Fruit fly (Drosophila melanogaster): ENCODE results near the gene dmrt99B.

dmrt99B gene

DNA sequence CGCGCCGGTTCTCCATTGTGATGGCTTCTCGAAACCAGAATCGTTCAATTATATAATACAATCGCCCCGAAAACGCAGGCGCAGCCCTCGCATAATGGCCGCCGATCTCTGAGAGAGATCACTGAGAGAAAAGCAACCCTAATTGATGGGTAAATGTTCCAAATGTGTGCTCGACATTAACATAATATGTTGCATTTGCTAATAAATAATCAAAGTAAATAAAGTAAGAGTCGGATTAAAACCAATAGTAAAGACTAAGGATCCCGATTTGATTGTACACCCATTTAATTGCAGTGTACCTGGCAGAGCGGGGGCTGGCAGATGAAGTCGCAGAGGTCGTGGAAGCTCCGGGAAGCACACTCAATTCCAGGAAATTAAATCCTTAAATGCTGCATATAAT is 12.2 kb downstream of the dmrt99B start:
- TF ChIP-seq CG11617 (GFP tag; optimal IDR thresholded peaks at IDR 0.05) (no peak), cic (GFP tag; optimal IDR thresholded peaks at IDR 0.05) (no peak), CG14711 (tag; optimal IDR thresholded peaks at IDR 0.05) (no peak), Hr96 (GFP tag; optimal IDR thresholded peaks at IDR 0.05) (no peak), Crg-1 (GFP tag; optimal IDR thresholded peaks at IDR 0.05) (no peak), bab1 (GFP tag; optimal IDR thresholded peaks at IDR 0.05) (no peak), pad (GFP tag; optimal IDR thresholded peaks at IDR 0.05) (no peak), ovo (GFP tag; optimal IDR thresholded peaks at IDR 0.05) (no peak), CG7101 (tag; optimal IDR thresholded peaks at IDR 0.05) (no peak), tj (GFP tag; optimal IDR thresholded peaks at IDR 0.05) (no peak), CG7045 (GFP tag; optimal IDR thresholded peaks at IDR 0.05) (no peak), CG12768 (GFP tag; optimal IDR thresholded peaks at IDR 0.05) (no peak), kay (GFP tag; ENCODE audit: borderline replicate concordance) (no peak), CG5204 (GFP tag; optimal IDR thresholded peaks at IDR 0.05) (no peak), toe (GFP tag; optimal IDR thresholded peaks at IDR 0.05) (no peak), cnc (optimal IDR thresholded peaks at IDR 0.05) (no peak)

DNA sequence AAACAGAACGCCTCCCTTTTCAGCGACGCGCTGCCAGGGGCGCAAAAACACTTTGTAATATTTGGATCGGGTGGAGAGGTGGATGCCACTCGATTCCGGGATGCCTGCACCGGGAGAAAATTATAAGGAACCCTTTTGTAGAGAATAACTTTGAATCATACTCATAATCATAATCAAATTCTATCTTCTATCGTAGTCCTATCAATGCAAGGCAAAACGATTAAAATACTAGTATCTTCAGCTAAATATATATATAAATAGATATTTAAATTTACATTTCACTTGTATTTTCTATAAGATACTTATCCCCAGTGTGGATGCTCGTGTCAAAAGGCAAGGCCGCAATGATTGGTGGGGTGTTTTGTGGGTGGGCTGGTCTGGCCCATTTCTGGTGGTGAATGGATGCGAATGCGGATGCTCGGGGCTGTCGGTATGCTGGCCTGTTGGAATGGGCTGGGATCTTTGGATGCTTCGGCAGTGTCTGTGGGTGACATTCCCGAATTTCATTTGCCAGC is 13.5 kb downstream of the dmrt99B start:
- TF ChIP-seq CG7045 (GFP tag; optimal IDR thresholded peaks at IDR 0.05), result no peak
- TF ChIP-seq Clk (GFP tag; optimal IDR thresholded peaks at IDR 0.05), result no peak
- TF ChIP-seq CG7101 (tag; optimal IDR thresholded peaks at IDR 0.05), result no peak
- TF ChIP-seq bab1 (GFP tag; optimal IDR thresholded peaks at IDR 0.05), result no peak
- TF ChIP-seq toe (GFP tag; optimal IDR thresholded peaks at IDR 0.05), result no peak
- TF ChIP-seq CG33017 (tag; optimal IDR thresholded peaks at IDR 0.05), result no peak
- no peak for TF ChIP-seq Crg-1 (GFP tag; optimal IDR thresholded peaks at IDR 0.05)
- no peak for TF ChIP-seq CG14711 (tag; optimal IDR thresholded peaks at IDR 0.05)

DNA sequence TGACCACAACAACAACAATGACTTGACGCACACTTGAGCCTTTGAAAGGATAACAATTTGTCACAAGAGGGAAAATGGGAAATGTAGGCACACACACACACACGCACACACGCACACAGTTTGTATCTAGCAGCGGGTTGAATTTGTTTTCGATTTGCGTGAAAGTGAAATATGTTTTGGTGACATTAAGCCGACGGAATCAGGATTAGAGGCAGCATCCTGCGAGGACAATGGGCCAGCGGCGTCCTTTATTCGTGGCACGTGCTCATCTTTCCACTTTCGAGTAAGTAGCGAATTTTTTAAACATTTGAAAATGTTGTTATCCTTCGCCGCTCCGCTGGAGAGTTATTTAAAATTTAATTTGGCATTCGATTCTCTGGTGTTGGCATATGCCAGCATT is 14.9 kb downstream of the dmrt99B start:
- TF ChIP-seq Mnt (GFP tag; optimal IDR thresholded peaks at IDR 0.05) (no peak), CG33017 (tag; optimal IDR thresholded peaks at IDR 0.05) (no peak), CG14711 (tag; optimal IDR thresholded peaks at IDR 0.05) (no peak), pad (GFP tag; optimal IDR thresholded peaks at IDR 0.05) (no peak), CG12768 (GFP tag; optimal IDR thresholded peaks at IDR 0.05) (no peak), tj (GFP tag; optimal IDR thresholded peaks at IDR 0.05) (no peak), cic (GFP tag; optimal IDR thresholded peaks at IDR 0.05) (no peak), CG7045 (GFP tag; optimal IDR thresholded peaks at IDR 0.05) (no peak), bab1 (GFP tag; optimal IDR thresholded peaks at IDR 0.05) (no peak), ovo (GFP tag; optimal IDR thresholded peaks at IDR 0.05) (no peak), Clk (GFP tag; optimal IDR thresholded peaks at IDR 0.05) (no peak), Crg-1 (GFP tag; optimal IDR thresholded peaks at IDR 0.05) (no peak), Hr96 (GFP tag; optimal IDR thresholded peaks at IDR 0.05) (no peak), toe (GFP tag; optimal IDR thresholded peaks at IDR 0.05) (no peak), cnc (optimal IDR thresholded peaks at IDR 0.05) (no peak), kay (GFP tag; ENCODE audit: borderline replicate concordance) (no peak)

DNA sequence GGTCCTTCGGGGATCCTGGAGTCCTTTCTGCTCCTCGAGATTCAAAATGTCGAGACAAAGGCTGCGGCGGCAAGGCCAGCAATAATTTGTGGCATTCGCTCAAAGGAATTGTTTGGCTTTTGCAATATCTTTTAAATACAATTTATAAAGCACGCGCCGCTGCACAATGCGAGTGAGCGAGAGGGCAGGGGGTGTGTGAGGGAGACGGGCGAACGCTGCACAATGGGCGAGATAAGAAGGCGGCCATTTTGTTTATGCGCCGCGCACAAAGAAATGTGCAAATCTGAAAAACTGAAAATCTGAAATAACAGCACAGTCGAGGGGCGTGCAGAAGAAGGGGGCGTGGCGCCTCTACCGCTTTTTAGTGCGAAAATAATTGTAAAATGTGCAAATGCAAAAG is 15.9 kb downstream of the dmrt99B start:
- TF ChIP-seq ovo (GFP tag; optimal IDR thresholded peaks at IDR 0.05) (no peak), Mnt (GFP tag; optimal IDR thresholded peaks at IDR 0.05) (no peak), tj (GFP tag; optimal IDR thresholded peaks at IDR 0.05) (no peak), bab1 (GFP tag; optimal IDR thresholded peaks at IDR 0.05) (no peak), CG33017 (tag; optimal IDR thresholded peaks at IDR 0.05) (no peak), Clk (GFP tag; optimal IDR thresholded peaks at IDR 0.05) (no peak), cic (GFP tag; optimal IDR thresholded peaks at IDR 0.05) (no peak)

DNA sequence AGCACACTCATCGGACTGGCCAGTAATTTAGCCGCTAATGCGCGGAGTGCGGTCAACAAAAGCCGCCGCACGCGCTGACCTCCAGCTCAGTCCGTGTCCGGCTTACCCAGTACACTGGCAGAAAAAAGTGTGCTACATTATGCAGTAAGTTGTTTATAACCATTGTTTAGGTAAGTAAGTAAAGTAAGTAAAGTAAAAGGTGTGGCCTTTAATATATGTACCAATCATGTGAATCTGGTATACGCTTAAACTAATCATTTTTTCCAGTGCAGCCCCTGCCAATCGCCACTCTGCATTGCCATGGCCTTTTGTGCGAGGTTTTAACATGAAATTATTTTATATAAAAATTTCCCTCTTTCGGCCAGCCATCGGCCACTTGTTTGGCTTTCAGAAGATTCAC is 19.0 kb downstream of the dmrt99B start:
- no peak for TF ChIP-seq toe (GFP tag; optimal IDR thresholded peaks at IDR 0.05)
- no peak for TF ChIP-seq cic (GFP tag; optimal IDR thresholded peaks at IDR 0.05)
- no peak for TF ChIP-seq CG1620 (GFP tag; optimal IDR thresholded peaks at IDR 0.05)
- no peak for TF ChIP-seq kay (GFP tag; ENCODE audit: borderline replicate concordance)
- TF ChIP-seq CG7045 (GFP tag; optimal IDR thresholded peaks at IDR 0.05), result no peak
- no peak for TF ChIP-seq Mnt (GFP tag; optimal IDR thresholded peaks at IDR 0.05)
- TF ChIP-seq CG11617 (GFP tag; optimal IDR thresholded peaks at IDR 0.05), result no peak
- no peak for TF ChIP-seq CG7101 (tag; optimal IDR thresholded peaks at IDR 0.05)
- no peak for TF ChIP-seq bab1 (GFP tag; optimal IDR thresholded peaks at IDR 0.05)
- TF ChIP-seq Crg-1 (GFP tag; optimal IDR thresholded peaks at IDR 0.05), result no peak

DNA sequence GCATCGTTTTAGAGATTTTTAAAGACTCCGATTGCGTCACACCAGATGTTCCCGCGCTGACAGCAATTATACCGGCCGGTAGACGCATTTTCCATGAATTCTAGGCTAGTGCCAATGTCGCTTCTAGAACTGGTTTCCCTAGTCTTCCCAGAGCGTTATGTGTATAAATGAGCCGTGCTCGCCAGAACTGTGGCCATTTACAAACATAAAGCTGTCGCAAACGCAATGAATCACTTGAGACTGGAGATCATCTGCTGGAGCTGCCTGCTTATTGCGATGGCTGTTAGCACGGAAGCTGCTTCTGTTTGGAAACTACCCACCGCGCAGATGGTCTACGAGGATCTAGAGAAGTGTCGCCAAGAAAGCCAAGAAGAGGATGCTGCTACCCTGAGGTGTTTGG is 21.9 kb downstream of the dmrt99B start, which contains the start of gene Obp99d:
Obp99d (plus strand) TSS at position 192 of the 400 bp plus-strand sequence.
- TF ChIP-seq CG14711 (tag; optimal IDR thresholded peaks at IDR 0.05), result no peak
- TF ChIP-seq CG7045 (GFP tag; optimal IDR thresholded peaks at IDR 0.05), result no peak
- no peak for TF ChIP-seq tj (GFP tag; optimal IDR thresholded peaks at IDR 0.05)
- TF ChIP-seq bab1 (GFP tag; optimal IDR thresholded peaks at IDR 0.05), result no peak
- no peak for TF ChIP-seq pad (GFP tag; optimal IDR thresholded peaks at IDR 0.05)
- no peak for TF ChIP-seq cnc (optimal IDR thresholded peaks at IDR 0.05)
- no peak for TF ChIP-seq toe (GFP tag; optimal IDR thresholded peaks at IDR 0.05)
- no peak for TF ChIP-seq Mnt (GFP tag; optimal IDR thresholded peaks at IDR 0.05)
- TF ChIP-seq CG5204 (GFP tag; optimal IDR thresholded peaks at IDR 0.05), result no peak
- no peak for TF ChIP-seq cic (GFP tag; optimal IDR thresholded peaks at IDR 0.05)
- TF ChIP-seq kay (GFP tag; ENCODE audit: borderline replicate concordance), result no peak
- TF ChIP-seq CG7101 (tag; optimal IDR thresholded peaks at IDR 0.05), result no peak
- TF ChIP-seq CG33017 (tag; optimal IDR thresholded peaks at IDR 0.05), result no peak
- no peak for TF ChIP-seq CG11617 (GFP tag; optimal IDR thresholded peaks at IDR 0.05)
- TF ChIP-seq ovo (GFP tag; optimal IDR thresholded peaks at IDR 0.05), result no peak
- no peak for TF ChIP-seq Hr96 (GFP tag; optimal IDR thresholded peaks at IDR 0.05)
- no peak for TF ChIP-seq CG1620 (GFP tag; optimal IDR thresholded peaks at IDR 0.05)
- no peak for TF ChIP-seq Clk (GFP tag; optimal IDR thresholded peaks at IDR 0.05)
- no peak for TF ChIP-seq CG12768 (GFP tag; optimal IDR thresholded peaks at IDR 0.05)
- TF ChIP-seq Crg-1 (GFP tag; optimal IDR thresholded peaks at IDR 0.05), result no peak

All from whole organism, adult.